Worm (Caenorhabditis elegans): ENCODE measurements around the gene mrps-25.

mrps-25 gene

DNA sequence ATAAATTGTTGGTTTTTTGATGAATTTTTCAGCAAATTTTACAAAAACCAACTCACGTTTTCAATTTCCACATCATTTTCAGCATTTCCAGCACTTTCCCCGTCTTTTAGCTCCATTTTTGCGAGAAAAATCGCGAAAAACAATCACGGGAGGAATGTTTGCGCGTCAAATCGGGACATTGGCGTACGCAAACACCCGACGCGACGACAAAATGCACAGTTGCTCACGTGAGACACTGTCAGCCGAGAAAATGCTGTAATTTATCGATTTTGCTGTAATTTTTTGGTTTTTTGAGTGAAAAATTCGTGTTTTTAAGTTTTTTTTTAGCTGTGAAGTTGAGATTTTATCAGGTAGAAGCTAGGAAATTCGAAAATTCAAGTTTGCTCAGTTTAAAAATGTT lies 47.1 kb upstream of the mrps-25 start, which contains the start of gene Y55F3AM.9 (continued):
- no peak for TF ChIP-seq mxl-1 (tag; optimal IDR thresholded peaks at IDR 0.05)
- TF ChIP-seq tbp1 (GFP tag; optimal IDR thresholded peaks at IDR 0.05), result peak; percentile 10
- TF ChIP-seq repo-1 (tag; optimal IDR thresholded peaks at IDR 0.05), result no peak
- no peak for TF ChIP-seq unc-62 (GFP tag; optimal IDR thresholded peaks at IDR 0.05)
- TF ChIP-seq B0035.1 (tag; optimal IDR thresholded peaks at IDR 0.05), result no peak
- no peak for TF ChIP-seq ztf-3 (GFP tag; optimal IDR thresholded peaks at IDR 0.05)
- TF ChIP-seq F55B11.4 (tag; optimal IDR thresholded peaks at IDR 0.05; ENCODE audit: borderline replicate concordance, insufficient read depth), result no peak
- no peak for TF ChIP-seq atf-7 (tag; optimal IDR thresholded peaks at IDR 0.05)
- no peak for TF ChIP-seq sea-2 (GFP tag; IDR thresholded peaks at IDR 0.05)
- no peak for TF ChIP-seq ama-1 (optimal IDR thresholded peaks at IDR 0.05)
- no peak for TF ChIP-seq ama-1 (GFP tag; optimal IDR thresholded peaks at IDR 0.05)
- TF ChIP-seq efl-1 (GFP tag; optimal IDR thresholded peaks at IDR 0.05), result peak; percentile 10
- no peak for TF ChIP-seq xnd-1 (tag; optimal IDR thresholded peaks at IDR 0.05)
- TF ChIP-seq athp-1 (tag; optimal IDR thresholded peaks at IDR 0.05), result no peak
- TF ChIP-seq chd-7 (tag; optimal IDR thresholded peaks at IDR 0.05), result no peak
- no peak for TF ChIP-seq akir-1 (GFP tag; optimal IDR thresholded peaks at IDR 0.05)
- no peak for TF ChIP-seq tbx-9 (tag; optimal IDR thresholded peaks at IDR 0.05; ENCODE audit: borderline replicate concordance)
- TF ChIP-seq dpff-1 (tag; optimal IDR thresholded peaks at IDR 0.05), result no peak
- peak; percentile 68 for TF ChIP-seq mcd-1 (GFP tag; IDR thresholded peaks at IDR 0.05)
- TF ChIP-seq lir-1 (GFP tag; conservative IDR thresholded peaks at IDR 0.05), result no peak
- no peak for TF ChIP-seq F57A8.1 (GFP tag; optimal IDR thresholded peaks at IDR 0.05)
- TF ChIP-seq cebp-2 (GFP tag; IDR thresholded peaks at IDR 0.05), result no peak
- TF ChIP-seq fkh-3 (tag; optimal IDR thresholded peaks at IDR 0.05), result no peak
- TF ChIP-seq ceh-58 (GFP tag; IDR thresholded peaks at IDR 0.05), result no peak
- TF ChIP-seq sptf-2 (GFP tag; optimal IDR thresholded peaks at IDR 0.05), result no peak
- TF ChIP-seq ekl-4 (GFP tag; IDR thresholded peaks at IDR 0.05), result no peak
- TF ChIP-seq nfyb-1 (GFP tag; IDR thresholded peaks at IDR 0.05), result 0 out of 2 replicates have a peak, but pooled peaks have one; percentile 17
- no peak for TF ChIP-seq aptf-2 (GFP tag; conservative IDR thresholded peaks at IDR 0.05)
- no peak for TF ChIP-seq attf-6 (GFP tag; IDR thresholded peaks at IDR 0.05)
- TF ChIP-seq ceh-27 (GFP tag; optimal IDR thresholded peaks at IDR 0.05), result no peak
- no peak for TF ChIP-seq aptf-3 (GFP tag; IDR thresholded peaks at IDR 0.05)
- no peak for TF ChIP-seq cebp-1 (GFP tag; IDR thresholded peaks at IDR 0.05)
- peak; percentile 37 for TF ChIP-seq cebp-1 (tag; optimal IDR thresholded peaks at IDR 0.05)
- TF ChIP-seq ceh-79 (tag; optimal IDR thresholded peaks at IDR 0.05), result no peak
- TF ChIP-seq C17E4.6 (GFP tag; IDR thresholded peaks at IDR 0.05), result no peak
- no peak for TF ChIP-seq T26A5.8 (tag; optimal IDR thresholded peaks at IDR 0.05)
- 0 out of 2 replicates have a peak, but pooled peaks have one; percentile 13 for TF ChIP-seq ztf-28 (GFP tag; IDR thresholded peaks at IDR 0.05)
- no peak for TF ChIP-seq F57C9.4 (tag; optimal IDR thresholded peaks at IDR 0.05)
- TF ChIP-seq ztf-22 (GFP tag; optimal IDR thresholded peaks at IDR 0.05), result no peak
- no peak for TF ChIP-seq zim-3 (tag; optimal IDR thresholded peaks at IDR 0.05)
- no peak for TF ChIP-seq mes-4 (tag; optimal IDR thresholded peaks at IDR 0.05)
- no peak for TF ChIP-seq sdz-38 (tag; optimal IDR thresholded peaks at IDR 0.05)
- no peak for TF ChIP-seq B0336.3 (GFP tag; IDR thresholded peaks at IDR 0.05)
- no peak for TF ChIP-seq ceh-40 (GFP tag; IDR thresholded peaks at IDR 0.05)
- no peak for TF ChIP-seq Y79H2A.3 (GFP tag; conservative IDR thresholded peaks at IDR 0.05)
- TF ChIP-seq pha-4 (tag; optimal IDR thresholded peaks at IDR 0.05), result no peak
- no peak for TF ChIP-seq somi-1 (GFP tag; optimal IDR thresholded peaks at IDR 0.05)
- TF ChIP-seq ccch-3 (GFP tag; optimal IDR thresholded peaks at IDR 0.05), result no peak
- TF ChIP-seq F37B4.10 (GFP tag; IDR thresholded peaks at IDR 0.05), result no peak
- peak; percentile 27 for TF ChIP-seq K12H6.12 (tag; optimal IDR thresholded peaks at IDR 0.05)
- TF ChIP-seq rec-8 (tag; optimal IDR thresholded peaks at IDR 0.05), result no peak
- TF ChIP-seq lsl-1 (GFP tag; optimal IDR thresholded peaks at IDR 0.05), result peak; percentile 41

All from whole organism, young adult.